Fruit fly (Drosophila melanogaster): ENCODE data around the gene CG2211.
A peak's percentile ranks its signal among the peaks of the same experiment; 100 is the strongest.

CG2211 gene

DNA sequence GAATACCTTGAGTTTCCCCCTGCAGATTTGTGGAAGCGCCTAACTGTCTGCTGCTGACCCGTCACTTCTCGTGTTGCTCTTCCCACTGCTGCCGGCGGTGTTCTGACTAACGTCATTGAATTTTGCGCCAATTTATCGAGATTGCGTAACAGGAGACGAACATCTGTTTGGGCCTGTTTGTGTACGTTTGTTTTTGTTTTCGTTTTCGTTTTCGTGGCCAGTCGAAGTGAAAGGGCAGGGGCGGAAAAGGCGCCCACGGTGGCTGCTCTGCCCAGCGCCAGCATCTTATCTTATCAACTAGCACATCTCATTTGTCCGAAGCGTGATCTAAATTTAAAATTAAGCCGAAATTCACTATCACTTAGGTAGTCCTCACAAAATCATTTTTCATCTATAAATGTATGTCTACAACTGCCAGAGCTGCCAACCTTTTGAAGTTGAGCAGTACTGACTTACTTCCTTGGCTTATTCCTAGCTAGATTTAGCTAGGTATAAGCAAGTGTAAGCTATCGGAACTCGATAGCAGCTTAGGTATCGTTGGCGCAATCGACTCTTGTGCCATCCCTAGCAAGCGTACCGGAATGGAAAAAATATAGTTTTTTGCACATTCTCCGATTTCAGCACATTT lies 28.0 kb downstream of the CG2211 start, which contains the start of the genes Ctr9 and Nt5a (continued):
- TF ChIP-seq CG2678 (tag; optimal IDR thresholded peaks at IDR 0.05) (no peak), tna (GFP tag; IDR thresholded peaks at IDR 0.05; ENCODE audit: partially characterized antibody) (peak; percentile 63), sens-2 (GFP tag; IDR thresholded peaks at IDR 0.05) (no peak), bcd (GFP tag; optimal IDR thresholded peaks at IDR 0.05) (no peak), Hmr (GFP tag; optimal IDR thresholded peaks at IDR 0.05) (no peak), hb (GFP tag; IDR thresholded peaks at IDR 0.05; ENCODE audit: partially characterized antibody) (no peak; the same call in 2 of the 3 replicates), CG7963 (GFP tag; IDR thresholded peaks at IDR 0.05; ENCODE audit: partially characterized antibody) (peak; percentile 54; the same call in 2 of the 3 replicates), H15 (GFP tag; IDR thresholded peaks at IDR 0.05) (no peak), Rx (GFP tag; IDR thresholded peaks at IDR 0.05) (no peak), zfh1 (GFP tag; IDR thresholded peaks at IDR 0.05) (0 out of 3 replicates have a peak, but pooled peaks have one; percentile 36), CG12942 (GFP tag; optimal IDR thresholded peaks at IDR 0.05) (peak; percentile 14), salm (tag; optimal IDR thresholded peaks at IDR 0.05) (no peak), CG8359 (GFP tag; optimal IDR thresholded peaks at IDR 0.05; ENCODE audit: borderline replicate concordance) (no peak), CG14014 (GFP tag; IDR thresholded peaks at IDR 0.05) (no peak), Sin3A (optimal IDR thresholded peaks at IDR 0.05) (peak; percentile 80), stwl (tag; optimal IDR thresholded peaks at IDR 0.05) (peak; percentile 78), CG43689 (GFP tag; IDR thresholded peaks at IDR 0.05) (no peak), Lhr (GFP tag; optimal IDR thresholded peaks at IDR 0.05) (no peak), Side (GFP tag; optimal IDR thresholded peaks at IDR 0.05) (peak; percentile 49), CG7786 (GFP tag; optimal IDR thresholded peaks at IDR 0.05) (peak; percentile 52), CG31441 (GFP tag; IDR thresholded peaks at IDR 0.05) (no peak), nau (GFP tag; optimal IDR thresholded peaks at IDR 0.05) (no peak), CG6813 (GFP tag; optimal IDR thresholded peaks at IDR 0.05) (no peak), CG7357 (GFP tag; IDR thresholded peaks at IDR 0.05) (peak; percentile 7; the same call in 1 of the 3 replicates), rib (GFP tag; IDR thresholded peaks at IDR 0.05) (peak; percentile 61; the same call in 1 of the 2 replicates), CG12299 (tag; optimal IDR thresholded peaks at IDR 0.05) (no peak), HHEX (GFP tag; optimal IDR thresholded peaks at IDR 0.05) (peak; percentile 8), hkb (optimal IDR thresholded peaks at IDR 0.05) (peak; percentile 24), hkb (GFP tag; IDR thresholded peaks at IDR 0.05) (peak; percentile 36; the same call in 1 of the 2 replicates), zen (tag; optimal IDR thresholded peaks at IDR 0.05) (peak; percentile 18), sim (GFP tag; IDR thresholded peaks at IDR 0.05) (no peak), luna (GFP tag; optimal IDR thresholded peaks at IDR 0.05) (no peak), Dll (GFP tag; IDR thresholded peaks at IDR 0.05; ENCODE audit: partially characterized antibody) (peak; percentile 75; the same call in 3 of the 4 replicates), sima (GFP tag; optimal IDR thresholded peaks at IDR 0.05) (no peak), Dbx (GFP tag; IDR thresholded peaks at IDR 0.05) (peak; percentile 68; the same call in 2 of the 3 replicates), chm (GFP tag; IDR thresholded peaks at IDR 0.05) (no peak), CG18476 (GFP tag; optimal IDR thresholded peaks at IDR 0.05) (no peak), ham (GFP tag; IDR thresholded peaks at IDR 0.05) (no peak), ssp (GFP tag; IDR thresholded peaks at IDR 0.05) (peak; percentile 73), hth (optimal IDR thresholded peaks at IDR 0.05) (no peak), Oaz (GFP tag; IDR thresholded peaks at IDR 0.05) (no peak), CG31365 (tag; optimal IDR thresholded peaks at IDR 0.05) (no peak), Antp (GFP tag; optimal IDR thresholded peaks at IDR 0.05) (peak; percentile 76), phol (tag; optimal IDR thresholded peaks at IDR 0.05) (peak; percentile 47), CG17912 (GFP tag; optimal IDR thresholded peaks at IDR 0.05) (peak; percentile 53), lola (GFP tag; optimal IDR thresholded peaks at IDR 0.05) (peak in 1 of 3 experiments; percentile 16), Dref (GFP tag; IDR thresholded peaks at IDR 0.05) (peak; percentile 96), lab (GFP tag; optimal IDR thresholded peaks at IDR 0.05) (no peak), ase (GFP tag; IDR thresholded peaks at IDR 0.05) (no peak), CG5245 (GFP tag; optimal IDR thresholded peaks at IDR 0.05) (no peak)

Data from whole organism, embryonic.